Fruit fly (Drosophila melanogaster) whole organism, embryonic: ENCODE results near the gene UbcE2H.
A peak's percentile ranks its signal among the peaks of the same experiment; 100 is the strongest.

Experiments used
- Antp ChIP-seq: fragments of 200-800 bp; sonication (Bioruptor generic); optimal IDR thresholded peaks from 3 replicates; lab custom pipeline; 2016; ENCODE audit warnings: missing biosample characterization, missing genetic modification characterization
- Atf-2 ChIP-seq: fragments of 200-800 bp; sonication (Bioruptor generic); optimal IDR thresholded peaks from 2 replicates; lab custom pipeline; 2016; ENCODE audit warnings: missing biosample characterization, missing genetic modification characterization
- Atf6 ChIP-seq: fragments of 200-800 bp; sonication (Bioruptor generic); IDR thresholded peaks from 2 replicates; pipeline ENCODE4 v1.3.6; 2022; ENCODE audit warnings: missing biosample characterization, missing genetic modification characterization
- CG11085 ChIP-seq: fragments of 200-800 bp; sonication (Bioruptor generic); IDR thresholded peaks from 2 replicates; pipeline ENCODE4 v1.3.6; 2022; ENCODE audit warnings: missing biosample characterization, missing genetic modification characterization
- CG11247 ChIP-seq: fragments of 200-800 bp; sonication (Bioruptor generic); IDR thresholded peaks from 2 replicates; pipeline ENCODE4 v1.3.6; 2022; ENCODE audit warnings: missing biosample characterization, missing genetic modification characterization
- CG12942 ChIP-seq: fragments of 200-800 bp; sonication (Bioruptor generic); optimal IDR thresholded peaks from 3 replicates; lab custom pipeline; 2016; ENCODE audit warnings: missing biosample characterization, missing genetic modification characterization
- CG14710 ChIP-seq: fragments of 200-800 bp; sonication (Bioruptor generic); optimal IDR thresholded peaks from 3 replicates; lab custom pipeline; 2019; ENCODE audit warnings: missing biosample characterization, mild to moderate bottlenecking, missing genetic modification characterization, moderate library complexity
- CG15269 ChIP-seq: fragments of 200-800 bp; sonication (Bioruptor generic); optimal IDR thresholded peaks from 2 replicates; lab custom pipeline; 2018; ENCODE audit warnings: missing biosample characterization, mild to moderate bottlenecking, missing genetic modification characterization, moderate library complexity
- CG3163 ChIP-seq: fragments of 200-800 bp; sonication (Bioruptor generic); optimal IDR thresholded peaks from 3 replicates; lab custom pipeline; 2016; ENCODE audit warnings: missing biosample characterization, missing genetic modification characterization
- CG5245 ChIP-seq: fragments of 200-800 bp; sonication (Bioruptor generic); optimal IDR thresholded peaks from 3 replicates; lab custom pipeline; 2016; ENCODE audit warnings: missing biosample characterization, missing genetic modification characterization
- CG5953 ChIP-seq: fragments of 200-800 bp; sonication (Bioruptor generic); IDR thresholded peaks from 2 replicates; pipeline ENCODE4 v1.3.6; 2022; ENCODE audit warnings: missing biosample characterization, missing genetic modification characterization
- CG6683 ChIP-seq: fragments of 200-800 bp; sonication (Bioruptor generic); optimal IDR thresholded peaks from 2 replicates; lab custom pipeline; 2017; ENCODE audit warnings: missing biosample characterization, mild to moderate bottlenecking, missing genetic modification characterization, missing genetic modification reagents
- CG6765 ChIP-seq: fragments of 200-800 bp; sonication (Bioruptor generic); optimal IDR thresholded peaks from 3 replicates; lab custom pipeline; 2017; ENCODE audit warnings: missing biosample characterization, mild to moderate bottlenecking, missing genetic modification characterization
- CG6791 ChIP-seq: fragments of 200-800 bp; sonication (Bioruptor generic); IDR thresholded peaks from 3 replicates; pipeline ENCODE4 v1.3.6; 2022; ENCODE audit warnings: missing biosample characterization, missing genetic modification characterization; ENCODE audit not compliant: partially characterized antibody
- CG7839 ChIP-seq: fragments of 200-800 bp; sonication (Bioruptor generic); optimal IDR thresholded peaks from 3 replicates; lab custom pipeline; 2018; ENCODE audit warnings: missing biosample characterization, mild to moderate bottlenecking, missing genetic modification characterization, moderate library complexity
- CG8281 ChIP-seq: fragments of 200-800 bp; sonication (Bioruptor generic); optimal IDR thresholded peaks from 2 replicates; lab custom pipeline; 2018; ENCODE audit warnings: missing biosample characterization, mild to moderate bottlenecking, missing genetic modification characterization, moderate library complexity
- CG9817 ChIP-seq: fragments of 200-800 bp; sonication (Bioruptor generic); optimal IDR thresholded peaks from 2 replicates; lab custom pipeline; 2018; ENCODE audit warnings: missing biosample characterization, mild to moderate bottlenecking, missing genetic modification characterization, moderate library complexity
- CoRest ChIP-seq: fragments of 200-800 bp; sonication (Bioruptor generic); optimal IDR thresholded peaks from 3 replicates; lab custom pipeline; 2018; ENCODE audit warnings: missing biosample characterization, mild to moderate bottlenecking, missing genetic modification characterization, moderate library complexity
- D ChIP-seq, 2 experiments: fragments of 200-800 bp in 1 of 2; fragments of >200 bp in 1 of 2; sonication (Bioruptor generic) in 1 of 2; optimal IDR thresholded peaks; 2 replicates in 1 of 2; 3 replicates in 1 of 2; lab custom pipeline; 2017; ENCODE audit warnings: mild to moderate bottlenecking in 1 of 2, missing biosample characterization in 1 of 2, missing genetic modification characterization in 1 of 2, missing genetic modification reagents in 1 of 2
- D19A ChIP-seq: fragments of 200-800 bp; optimal IDR thresholded peaks from 3 replicates; lab custom pipeline; 2019; ENCODE audit warnings: missing biosample characterization, mild to moderate bottlenecking, missing genetic modification characterization, moderate library complexity
- Dip3 ChIP-seq: fragments of 200-800 bp; sonication (Bioruptor generic); optimal IDR thresholded peaks from 3 replicates; lab custom pipeline; 2016; ENCODE audit warnings: missing biosample characterization, missing genetic modification characterization
- Doc2 ChIP-seq: fragments of 200-800 bp; sonication (Bioruptor generic); IDR thresholded peaks from 2 replicates; pipeline ENCODE4 v1.3.6; 2022; ENCODE audit warnings: missing biosample characterization, missing genetic modification characterization
- HLH3B ChIP-seq: fragments of 200-800 bp; sonication (Bioruptor generic); IDR thresholded peaks from 2 replicates; pipeline ENCODE4 v1.3.6; 2022; ENCODE audit warnings: missing biosample characterization, missing genetic modification characterization
- Hr78 ChIP-seq, 2 experiments: fragments of 200-800 bp in 1 of 2; fragments of >200 bp in 1 of 2; sonication (Bioruptor generic) in 1 of 2; optimal IDR thresholded peaks; 2 replicates each; lab custom pipeline; 2017 to 2019; ENCODE audit warnings: missing biosample characterization in 2 of 2, missing genetic modification characterization in 2 of 2, mild to moderate bottlenecking in 1 of 2, moderate library complexity in 1 of 2
- Mes4 ChIP-seq: fragments of 200-800 bp; sonication (Bioruptor generic); optimal IDR thresholded peaks from 2 replicates; lab custom pipeline; 2016; ENCODE audit warnings: missing biosample characterization, missing genetic modification characterization
- NK7.1 ChIP-seq: fragments of 200-800 bp; sonication (Bioruptor generic); optimal IDR thresholded peaks from 3 replicates; lab custom pipeline; 2016; ENCODE audit warnings: missing biosample characterization, missing genetic modification characterization
- Nf-YC ChIP-seq: fragments of 200-800 bp; optimal IDR thresholded peaks from 3 replicates; lab custom pipeline; 2019; ENCODE audit warnings: missing biosample characterization, mild to moderate bottlenecking, missing genetic modification characterization, moderate library complexity
- Ssrp ChIP-seq: fragments of 200-800 bp; sonication (Bioruptor generic); optimal IDR thresholded peaks from 2 replicates; lab custom pipeline; 2018; ENCODE audit warnings: missing biosample characterization, mild to moderate bottlenecking, missing genetic modification characterization, moderate library complexity
- Stat92E ChIP-seq, 3 experiments: fragments of >200 bp in 2 of 3; fragments of 200-800 bp in 1 of 3; sonication (Bioruptor generic) in 1 of 3; optimal IDR thresholded peaks; 2 replicates each; lab custom pipeline; 2017 to 2019; ENCODE audit warnings: missing biosample characterization in 3 of 3, missing genetic modification characterization in 3 of 3, mild to moderate bottlenecking in 1 of 3, moderate library complexity in 1 of 3
- ash1 ChIP-seq: fragments of 200-800 bp; sonication (Bioruptor generic); optimal IDR thresholded peaks from 2 replicates; lab custom pipeline; 2018; ENCODE audit warnings: missing biosample characterization, mild to moderate bottlenecking, missing genetic modification characterization
- chm ChIP-seq: fragments of 200-800 bp; sonication (Bioruptor generic); IDR thresholded peaks from 2 replicates; pipeline ENCODE4 v1.3.6; 2022; ENCODE audit warnings: missing biosample characterization, missing genetic modification characterization
- danr ChIP-seq: fragments of 200-800 bp; sonication (Bioruptor generic); IDR thresholded peaks from 2 replicates; pipeline ENCODE4 v1.3.6; 2022; ENCODE audit warnings: missing biosample characterization, missing genetic modification characterization
- ewg ChIP-seq: fragments of 200-800 bp; sonication (Bioruptor generic); optimal IDR thresholded peaks from 3 replicates; lab custom pipeline; 2017; ENCODE audit warnings: mild to moderate bottlenecking, missing biosample characterization, missing genetic modification reagents, missing genetic modification characterization
- fd64A ChIP-seq: fragments of 200-800 bp; sonication (Bioruptor generic); optimal IDR thresholded peaks from 3 replicates; lab custom pipeline; 2018; ENCODE audit warnings: missing biosample characterization, mild to moderate bottlenecking, missing genetic modification characterization
- fru ChIP-seq: fragments of >200 bp; optimal IDR thresholded peaks from 2 replicates; lab custom pipeline; 2017
- gce ChIP-seq: fragments of 200-800 bp; sonication (Bioruptor generic); IDR thresholded peaks from 3 replicates; pipeline ENCODE4 v1.3.6; 2022; ENCODE audit warnings: missing biosample characterization, missing genetic modification characterization
- grau ChIP-seq: fragments of 200-800 bp; optimal IDR thresholded peaks from 3 replicates; lab custom pipeline; 2019; ENCODE audit warnings: missing biosample characterization, mild to moderate bottlenecking, missing genetic modification characterization, moderate library complexity
- hkb ChIP-seq, 2 experiments: fragments of 200-800 bp in 1 of 2; fragments of >200 bp in 1 of 2; sonication (Bioruptor generic) in 1 of 2; IDR thresholded peaks in 1 of 2; optimal IDR thresholded peaks in 1 of 2; 2 replicates each; pipeline versions ENCODE4 v1.3.6 to Lab custom; 2017 to 2022; ENCODE audit warnings: missing biosample characterization in 1 of 2, missing genetic modification characterization in 1 of 2
- ken ChIP-seq: fragments of 200-800 bp; sonication (Bioruptor generic); IDR thresholded peaks from 3 replicates; pipeline ENCODE4 v1.3.6; 2022; ENCODE audit warnings: missing biosample characterization, missing genetic modification characterization
- lov ChIP-seq, 2 experiments: fragments of 200-800 bp in 1 of 2; fragments of >200 bp in 1 of 2; sonication (Bioruptor generic) in 1 of 2; IDR thresholded peaks in 1 of 2; optimal IDR thresholded peaks in 1 of 2; 2 replicates in 1 of 2; 3 replicates in 1 of 2; pipeline versions ENCODE4 v1.3.6 to Lab custom; 2017 to 2022; ENCODE audit warnings: missing biosample characterization in 1 of 2, missing genetic modification characterization in 1 of 2
- luna ChIP-seq: fragments of 200-800 bp; sonication (Bioruptor generic); optimal IDR thresholded peaks from 2 replicates; lab custom pipeline; 2016; ENCODE audit warnings: missing biosample characterization, missing genetic modification characterization
- mirr ChIP-seq: fragments of 200-800 bp; sonication (Bioruptor generic); optimal IDR thresholded peaks from 3 replicates; lab custom pipeline; 2018; ENCODE audit warnings: missing biosample characterization, mild to moderate bottlenecking, missing genetic modification characterization
- ranshi ChIP-seq: fragments of 200-800 bp; sonication (Bioruptor generic); IDR thresholded peaks from 2 replicates; pipeline ENCODE4 v1.3.6; 2022; ENCODE audit warnings: missing biosample characterization, missing genetic modification characterization
- sens-2 ChIP-seq: fragments of 200-800 bp; sonication (Bioruptor generic); IDR thresholded peaks from 2 replicates; pipeline ENCODE4 v1.3.6; 2022; ENCODE audit warnings: missing biosample characterization, missing genetic modification characterization
- sima ChIP-seq: fragments of 200-800 bp; sonication (Bioruptor generic); optimal IDR thresholded peaks from 2 replicates; lab custom pipeline; 2016; ENCODE audit warnings: missing biosample characterization, missing genetic modification characterization
- ssp ChIP-seq: fragments of 200-800 bp; sonication (Bioruptor generic); IDR thresholded peaks from 2 replicates; pipeline ENCODE4 v1.3.6; 2022; ENCODE audit warnings: missing biosample characterization, missing genetic modification characterization
- tio ChIP-seq: fragments of 200-800 bp; sonication (Bioruptor generic); optimal IDR thresholded peaks from 2 replicates; lab custom pipeline; 2017; ENCODE audit warnings: missing biosample characterization, missing genetic modification characterization, inconsistent platforms
- unc-4 ChIP-seq: fragments of 200-800 bp; sonication (Bioruptor generic); IDR thresholded peaks from 2 replicates; pipeline ENCODE4 v1.3.6; 2022; ENCODE audit warnings: missing biosample characterization, missing genetic modification characterization; ENCODE audit not compliant: partially characterized antibody
- wdn ChIP-seq: fragments of 200-800 bp; sonication (Bioruptor generic); IDR thresholded peaks from 2 replicates; pipeline ENCODE4 v1.3.6; 2022; ENCODE audit warnings: missing biosample characterization, missing genetic modification characterization

Gene UbcE2H

DNA sequence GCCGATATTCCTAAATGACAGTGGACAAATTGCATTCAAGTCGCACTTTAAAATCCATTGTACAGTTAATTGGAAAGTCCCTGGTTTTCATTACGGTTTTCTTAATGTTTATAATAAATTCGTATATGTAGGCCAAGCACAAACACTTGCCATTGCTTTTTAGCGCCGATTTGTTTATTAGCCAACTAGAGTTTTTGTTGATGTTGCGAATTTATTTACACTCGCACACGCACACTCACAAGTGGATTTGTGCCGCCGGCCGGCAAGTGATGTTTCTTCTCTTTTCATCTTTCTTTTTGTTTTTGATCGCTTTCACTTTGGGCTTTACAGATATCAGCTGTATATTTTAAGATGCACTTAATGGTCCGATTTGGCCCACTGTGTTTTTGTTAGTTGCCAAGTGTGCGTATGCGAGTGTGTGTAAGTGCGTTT, 36.5 kb downstream of the UbcE2H start (continued):
- TF ChIP-seq Ssrp = peak; percentile 79
- peak; percentile 90 for TF ChIP-seq CoRest (tag; lab: Kevin White, UChicago)
- TF ChIP-seq CG5245 (GFP tag; lab: Kevin White, UChicago) = peak; percentile 16
- TF ChIP-seq Dip3 (GFP tag; lab: Kevin White, UChicago) = peak; percentile 67
- TF ChIP-seq NK7.1 (GFP tag; lab: Kevin White, UChicago) = peak; percentile 67
- peak; percentile 68 for TF ChIP-seq CG9817 (tag; lab: Kevin White, UChicago)
- TF ChIP-seq grau = peak; percentile 83
- TF ChIP-seq fru (lab: Kevin White, UChicago) = no peak
- TF ChIP-seq gce (GFP tag; lab: Robert Waterston, UW) = no peak
- no peak for TF ChIP-seq CG6791 (GFP tag; lab: Robert Waterston, UW)
- TF ChIP-seq Atf6 (GFP tag; lab: Robert Waterston, UW) = 0 out of 2 replicates have a peak, but pooled peaks have one; percentile 46
- peak; percentile 57 for TF ChIP-seq CG12942 (GFP tag; lab: Kevin White, UChicago)
- TF ChIP-seq ash1 (GFP tag; lab: Kevin White, UChicago) = no peak
- TF ChIP-seq fd64A (GFP tag; lab: Kevin White, UChicago) = no peak
- TF ChIP-seq hkb (optimal IDR thresholded peaks at IDR 0.05; lab: Kevin White, UChicago) = no peak
- TF ChIP-seq hkb (GFP tag; IDR thresholded peaks at IDR 0.05; lab: Robert Waterston, UW) = peak; percentile 60; the same call in 1 of the 2 replicates
- TF ChIP-seq CG14710 = peak; percentile 64
- TF ChIP-seq Nf-YC = peak; percentile 63
- no peak for TF ChIP-seq luna (GFP tag; lab: Kevin White, UChicago)
- TF ChIP-seq CG11247 (GFP tag; lab: Robert Waterston, UW) = 0 out of 2 replicates have a peak, but pooled peaks have one; percentile 23
- no peak for TF ChIP-seq mirr (GFP tag; lab: Kevin White, UChicago)
- no peak for TF ChIP-seq Stat92E (GFP tag; optimal IDR thresholded peaks at IDR 0.05; lab: Kevin White, UChicago)
- TF ChIP-seq lov (optimal IDR thresholded peaks at IDR 0.05; lab: Kevin White, UChicago) = no peak
- no peak for TF ChIP-seq lov (GFP tag; IDR thresholded peaks at IDR 0.05; lab: Robert Waterston, UW)
- TF ChIP-seq CG7839 = peak; percentile 85
- no peak; the same call in 1 of the 2 replicates for TF ChIP-seq ranshi (GFP tag; lab: Robert Waterston, UW)
- TF ChIP-seq chm (GFP tag; lab: Robert Waterston, UW) = peak; percentile 43; the same call in 1 of the 2 replicates
- TF ChIP-seq Hr78 (GFP tag; optimal IDR thresholded peaks at IDR 0.05; lab: Kevin White, UChicago) = no peak
- no peak for TF ChIP-seq unc-4
- peak; percentile 69 for TF ChIP-seq Antp (GFP tag; lab: Kevin White, UChicago)
- TF ChIP-seq D (optimal IDR thresholded peaks at IDR 0.05; lab: Kevin White, UChicago) = no peak
- peak; percentile 78 for TF ChIP-seq D (GFP tag; optimal IDR thresholded peaks at IDR 0.05; lab: Kevin White, UChicago)
- TF ChIP-seq sima (GFP tag; lab: Kevin White, UChicago) = peak; percentile 34
- TF ChIP-seq tio (GFP tag; lab: Kevin White, UChicago) = peak; percentile 86
- TF ChIP-seq D19A = peak; percentile 58
- TF ChIP-seq CG3163 (GFP tag; lab: Kevin White, UChicago) = peak; percentile 32
- 0 out of 2 replicates have a peak, but pooled peaks have one; percentile 6 for TF ChIP-seq danr (GFP tag; lab: Robert Waterston, UW)
- TF ChIP-seq ssp (GFP tag; lab: Robert Waterston, UW) = peak; percentile 46
- TF ChIP-seq wdn (GFP tag; lab: Robert Waterston, UW) = no peak
- peak; percentile 25 for TF ChIP-seq CG6765 (GFP tag; lab: Kevin White, UChicago)
- peak; percentile 28 for TF ChIP-seq CG6683
- TF ChIP-seq HLH3B (GFP tag; lab: Robert Waterston, UW) = peak; percentile 50; the same call in 1 of the 2 replicates
- peak; percentile 49; the same call in 1 of the 2 replicates for TF ChIP-seq CG11085 (GFP tag; lab: Robert Waterston, UW)
- TF ChIP-seq CG15269 (tag; lab: Kevin White, UChicago) = peak; percentile 82
- TF ChIP-seq Mes4 (GFP tag; lab: Kevin White, UChicago) = peak; percentile 60
- no peak for TF ChIP-seq sens-2
- TF ChIP-seq ewg (GFP tag; lab: Kevin White, UChicago) = peak; percentile 54
- peak; percentile 53 for TF ChIP-seq CG8281
- TF ChIP-seq Doc2 = 0 out of 2 replicates have a peak, but pooled peaks have one; percentile 41
- no peak for TF ChIP-seq CG5953 (GFP tag; lab: Robert Waterston, UW)
- TF ChIP-seq ken = no peak
- peak; percentile 67 for TF ChIP-seq Atf-2 (GFP tag; lab: Kevin White, UChicago)
